Worm (Caenorhabditis elegans): Measurements from ENCODE around the gene rexd-1.

Gene rexd-1

ce11 chrIII:1859532-1859931, 25.2 kb downstream of the rexd-1 start, which contains the start of gene ddp-1 (continued):
- no peak for TF ChIP-seq F57A8.1 (GFP tag; optimal IDR thresholded peaks at IDR 0.05)
- TF ChIP-seq mcd-1 (GFP tag; IDR thresholded peaks at IDR 0.05): peak; percentile 97
- TF ChIP-seq B0336.3 (GFP tag; IDR thresholded peaks at IDR 0.05): peak; percentile 96
- TF ChIP-seq cebp-1 (GFP tag; IDR thresholded peaks at IDR 0.05): peak; percentile 47; the same call in 1 of the 2 replicates
- TF ChIP-seq cebp-1 (tag; optimal IDR thresholded peaks at IDR 0.05): peak; percentile 94
- peak; percentile 93 for TF ChIP-seq hmg-20 (GFP tag; IDR thresholded peaks at IDR 0.05)
- TF ChIP-seq Y56A3A.18 (GFP tag; IDR thresholded peaks at IDR 0.05): peak; percentile 97
- 0 out of 2 replicates have a peak, but pooled peaks have one; percentile 63 for TF ChIP-seq egl-44 (GFP tag; IDR thresholded peaks at IDR 0.05)
- TF ChIP-seq ceh-79 (tag; optimal IDR thresholded peaks at IDR 0.05): peak; percentile 86
- TF ChIP-seq Y53G8AR.9 (GFP tag; conservative IDR thresholded peaks at IDR 0.05): peak; percentile 99
- peak; percentile 86 for TF ChIP-seq snpc-1.3 (tag; optimal IDR thresholded peaks at IDR 0.05; ENCODE audit: insufficient read depth)
- peak; percentile 93 for TF ChIP-seq ztf-26 (tag; optimal IDR thresholded peaks at IDR 0.05)
- TF ChIP-seq rec-8 (tag; optimal IDR thresholded peaks at IDR 0.05): peak in 1 of 2 experiments; percentile 53
- TF ChIP-seq nfya-1 (tag; optimal IDR thresholded peaks at IDR 0.05; ENCODE audit: borderline replicate concordance, insufficient read depth): no peak
- TF ChIP-seq madf-10 (tag; optimal IDR thresholded peaks at IDR 0.05): peak; percentile 80
- TF ChIP-seq efl-1 (GFP tag; optimal IDR thresholded peaks at IDR 0.05): peak; percentile 95
- TF ChIP-seq attf-5 (GFP tag; optimal IDR thresholded peaks at IDR 0.05): peak; percentile 93
- peak; percentile 84 for TF ChIP-seq F33H1.4 (GFP tag; IDR thresholded peaks at IDR 0.05)
- TF ChIP-seq unc-62 (GFP tag; optimal IDR thresholded peaks at IDR 0.05): no peak
- TF ChIP-seq pha-4 (tag; optimal IDR thresholded peaks at IDR 0.05): peak; percentile 55
- TF ChIP-seq mel-28 (tag; optimal IDR thresholded peaks at IDR 0.05; ENCODE audit: borderline replicate concordance): peak; percentile 73
- TF ChIP-seq Y95B8A.8 (GFP tag; IDR thresholded peaks at IDR 0.05): peak; percentile 82; the same call in 1 of the 2 replicates
- peak; percentile 84 for TF ChIP-seq B0019.2 (GFP tag; conservative IDR thresholded peaks at IDR 0.05)
- TF ChIP-seq ztf-22 (GFP tag; optimal IDR thresholded peaks at IDR 0.05): no peak
- peak; percentile 73 for TF ChIP-seq madf-8 (GFP tag; conservative IDR thresholded peaks at IDR 0.05)
- TF ChIP-seq F39B2.1 (GFP tag; IDR thresholded peaks at IDR 0.05): peak; percentile 87
- TF ChIP-seq lin-40 (tag; optimal IDR thresholded peaks at IDR 0.05): peak; percentile 96
- TF ChIP-seq madf-6 (GFP tag; IDR thresholded peaks at IDR 0.05): peak; percentile 94
- peak; percentile 72; the same call in 1 of the 2 replicates for TF ChIP-seq egl-18 (GFP tag; IDR thresholded peaks at IDR 0.05)
- peak; percentile 67; the same call in 1 of the 2 replicates for TF ChIP-seq ceh-91 (GFP tag; IDR thresholded peaks at IDR 0.05)
- peak; percentile 86 for TF ChIP-seq ceh-27 (GFP tag; optimal IDR thresholded peaks at IDR 0.05)
- TF ChIP-seq akir-1 (GFP tag; optimal IDR thresholded peaks at IDR 0.05): no peak
- TF ChIP-seq nhr-179 (tag; optimal IDR thresholded peaks at IDR 0.05): no peak
- peak; percentile 72 for TF ChIP-seq xnd-1 (tag; optimal IDR thresholded peaks at IDR 0.05)
- no peak for TF ChIP-seq F37B4.10 (GFP tag; IDR thresholded peaks at IDR 0.05)
- TF ChIP-seq atf-7 (tag; optimal IDR thresholded peaks at IDR 0.05): peak; percentile 91
- no peak for TF ChIP-seq F55B11.4 (tag; optimal IDR thresholded peaks at IDR 0.05; ENCODE audit: borderline replicate concordance, insufficient read depth)
- 0 out of 2 replicates have a peak, but pooled peaks have one; percentile 31 for TF ChIP-seq egrh-3 (GFP tag; IDR thresholded peaks at IDR 0.05)
- TF ChIP-seq nhr-27 (tag; optimal IDR thresholded peaks at IDR 0.05): peak; percentile 55
- TF ChIP-seq C17E4.6 (GFP tag; IDR thresholded peaks at IDR 0.05): peak; percentile 88
- peak; percentile 87 for TF ChIP-seq F23B12.7 (tag; optimal IDR thresholded peaks at IDR 0.05; ENCODE audit: insufficient read depth)
- peak; percentile 88 for TF ChIP-seq D2030.7 (GFP tag; IDR thresholded peaks at IDR 0.05)
- no peak for TF ChIP-seq mxl-1 (tag; optimal IDR thresholded peaks at IDR 0.05)
- peak; percentile 94; the same call in 1 of the 2 replicates for TF ChIP-seq cebp-2 (GFP tag; IDR thresholded peaks at IDR 0.05)

Measured in whole organism, young adult.